Fruit fly (Drosophila melanogaster): ENCODE measurements around the gene CG8500.

CG8500 gene

dm6 chr3R:9791177-9791806 lies 6.8 kb downstream of the CG8500 start, which contains the start of the genes CG12945 and CG8507 (continued):
- TF ChIP-seq CG8388 (GFP tag; optimal IDR thresholded peaks at IDR 0.05), result no peak
- TF ChIP-seq HHEX (GFP tag; optimal IDR thresholded peaks at IDR 0.05), result no peak
- TF ChIP-seq luna (GFP tag; optimal IDR thresholded peaks at IDR 0.05), result no peak
- peak; percentile 63 for TF ChIP-seq grau (tag; optimal IDR thresholded peaks at IDR 0.05)
- no peak for TF ChIP-seq wdn (GFP tag; IDR thresholded peaks at IDR 0.05)
- no peak for TF ChIP-seq C15 (GFP tag; IDR thresholded peaks at IDR 0.05)
- no peak for TF ChIP-seq CG33557 (GFP tag; optimal IDR thresholded peaks at IDR 0.05)
- peak; percentile 40 for TF ChIP-seq CG15514 (GFP tag; optimal IDR thresholded peaks at IDR 0.05)
- TF ChIP-seq CG33213 (GFP tag; optimal IDR thresholded peaks at IDR 0.05), result no peak
- TF ChIP-seq Pdp1 (GFP tag; optimal IDR thresholded peaks at IDR 0.05), result peak; percentile 56 to 59
- TF ChIP-seq Ssrp (tag; optimal IDR thresholded peaks at IDR 0.05), result peak; percentile 28
- TF ChIP-seq trem (tag; optimal IDR thresholded peaks at IDR 0.05), result peak; percentile 34
- TF ChIP-seq ro (GFP tag; IDR thresholded peaks at IDR 0.05), result no peak
- TF ChIP-seq CG3847 (GFP tag; IDR thresholded peaks at IDR 0.05), result peak; percentile 81
- peak; percentile 46 for TF ChIP-seq vfl (GFP tag; optimal IDR thresholded peaks at IDR 0.05)
- peak; percentile 67 for TF ChIP-seq CG9932 (GFP tag; IDR thresholded peaks at IDR 0.05)
- no peak for TF ChIP-seq da (GFP tag; optimal IDR thresholded peaks at IDR 0.05)
- peak; percentile 34 for TF ChIP-seq dm (GFP tag; optimal IDR thresholded peaks at IDR 0.05)
- TF ChIP-seq al (GFP tag; IDR thresholded peaks at IDR 0.05), result peak; percentile 37; the same call in 1 of the 2 replicates
- TF ChIP-seq CG18619 (GFP tag; optimal IDR thresholded peaks at IDR 0.05), result peak; percentile 14
- no peak for TF ChIP-seq gsb-n (tag; optimal IDR thresholded peaks at IDR 0.05)
- TF ChIP-seq CG1529 (GFP tag; optimal IDR thresholded peaks at IDR 0.05), result no peak
- no peak for TF ChIP-seq Six4 (GFP tag; optimal IDR thresholded peaks at IDR 0.05)
- TF ChIP-seq klu (GFP tag; IDR thresholded peaks at IDR 0.05), result no peak
- TF ChIP-seq CG1024 (GFP tag; IDR thresholded peaks at IDR 0.05), result no peak
- no peak for TF ChIP-seq CG4360 (GFP tag; IDR thresholded peaks at IDR 0.05)
- TF ChIP-seq CTCF (GFP tag; optimal IDR thresholded peaks at IDR 0.05), result no peak
- TF ChIP-seq CG12744 (GFP tag; optimal IDR thresholded peaks at IDR 0.05), result peak; percentile 43
- TF ChIP-seq pum (GFP tag; optimal IDR thresholded peaks at IDR 0.05), result peak; percentile 15
- peak; percentile 26 for TF ChIP-seq Hr3 (GFP tag; optimal IDR thresholded peaks at IDR 0.05)
- TF ChIP-seq zfh2 (GFP tag; optimal IDR thresholded peaks at IDR 0.05), result peak; percentile 69
- peak; percentile 52 for TF ChIP-seq Meics (GFP tag; optimal IDR thresholded peaks at IDR 0.05)
- peak; percentile 67 for TF ChIP-seq CG30403 (GFP tag; optimal IDR thresholded peaks at IDR 0.05)
- TF ChIP-seq CG2678 (tag; optimal IDR thresholded peaks at IDR 0.05), result no peak
- peak; percentile 28 for TF ChIP-seq Blimp-1 (GFP tag; optimal IDR thresholded peaks at IDR 0.05)
- TF ChIP-seq kay (GFP tag; optimal IDR thresholded peaks at IDR 0.05), result peak; percentile 21
- TF ChIP-seq pzg (GFP tag; optimal IDR thresholded peaks at IDR 0.05), result peak; percentile 55
- peak; percentile 28 for TF ChIP-seq CG18011 (GFP tag; optimal IDR thresholded peaks at IDR 0.05)
- TF ChIP-seq fd3F (GFP tag; optimal IDR thresholded peaks at IDR 0.05), result no peak
- TF ChIP-seq CG10979 (tag; optimal IDR thresholded peaks at IDR 0.05), result peak; percentile 31
- no peak for TF ChIP-seq dati (GFP tag; IDR thresholded peaks at IDR 0.05)
- peak; percentile 41 for TF ChIP-seq CG4617 (GFP tag; optimal IDR thresholded peaks at IDR 0.05; ENCODE audit: borderline replicate concordance)
- TF ChIP-seq wor (GFP tag; IDR thresholded peaks at IDR 0.05), result no peak
- TF ChIP-seq Ets97D (GFP tag; optimal IDR thresholded peaks at IDR 0.05), result peak; percentile 44
- TF ChIP-seq row (GFP tag; IDR thresholded peaks at IDR 0.05), result peak; percentile 93
- peak; percentile 65 for TF ChIP-seq stwl (tag; optimal IDR thresholded peaks at IDR 0.05)
- no peak for TF ChIP-seq CG14050 (GFP tag; IDR thresholded peaks at IDR 0.05)
- peak; percentile 76 for TF ChIP-seq Abd-B (GFP tag; optimal IDR thresholded peaks at IDR 0.05)
- no peak for TF ChIP-seq Bteb2 (GFP tag; optimal IDR thresholded peaks at IDR 0.05)
- no peak for TF ChIP-seq jing (GFP tag; optimal IDR thresholded peaks at IDR 0.05)
- no peak for TF ChIP-seq ara (GFP tag; IDR thresholded peaks at IDR 0.05)

All from whole organism, embryonic.